Fruit fly (Drosophila melanogaster): Measurements from ENCODE around the gene Pus10.

Pus10 gene

dm6 chr2L:120492-121455, 34.3 kb downstream of the Pus10 start:
- TF ChIP-seq dac (GFP tag; optimal IDR thresholded peaks at IDR 0.05) (no peak), CG9139 (GFP tag; optimal IDR thresholded peaks at IDR 0.05) (no peak), CG6276 (GFP tag; optimal IDR thresholded peaks at IDR 0.05) (peak; percentile 65), CG10631 (GFP tag; optimal IDR thresholded peaks at IDR 0.05) (peak; percentile 18), spab (GFP tag; optimal IDR thresholded peaks at IDR 0.05) (no peak), Ets21C (GFP tag; optimal IDR thresholded peaks at IDR 0.05) (peak; percentile 6), Sox15 (GFP tag; optimal IDR thresholded peaks at IDR 0.05) (no peak), CG34406 (GFP tag; optimal IDR thresholded peaks at IDR 0.05) (no peak), lz (GFP tag; optimal IDR thresholded peaks at IDR 0.05) (no peak), Sox102F (GFP tag; optimal IDR thresholded peaks at IDR 0.05) (no peak), Hr38 (GFP tag; optimal IDR thresholded peaks at IDR 0.05) (no peak), CG8119 (GFP tag; IDR thresholded peaks at IDR 0.05) (no peak), Blimp-1 (GFP tag; optimal IDR thresholded peaks at IDR 0.05) (no peak), salr (GFP tag; optimal IDR thresholded peaks at IDR 0.05) (peak in 1 of 2 experiments; percentile 20), topi (GFP tag; optimal IDR thresholded peaks at IDR 0.05) (peak; percentile 32), CG15336 (GFP tag; IDR thresholded peaks at IDR 0.05) (no peak; the same call in 1 of the 2 replicates), cyc (GFP tag; optimal IDR thresholded peaks at IDR 0.05) (no peak), CG6808 (GFP tag; optimal IDR thresholded peaks at IDR 0.05) (no peak), CG31627 (GFP tag; optimal IDR thresholded peaks at IDR 0.05) (peak; percentile 6), Smox (GFP tag; optimal IDR thresholded peaks at IDR 0.05) (no peak), Eip75B (GFP tag; optimal IDR thresholded peaks at IDR 0.05) (no peak), fkh (GFP tag; optimal IDR thresholded peaks at IDR 0.05) (no peak), fd85E (GFP tag; optimal IDR thresholded peaks at IDR 0.05) (no peak), Eip78C (GFP tag) (peak; percentile 76), CG1621 (tag; optimal IDR thresholded peaks at IDR 0.05) (no peak), vri (GFP tag; optimal IDR thresholded peaks at IDR 0.05) (no peak), CG6854 (GFP tag; optimal IDR thresholded peaks at IDR 0.05) (no peak), Hr4 (GFP tag; optimal IDR thresholded peaks at IDR 0.05) (peak; percentile 62), Gug (GFP tag; IDR thresholded peaks at IDR 0.05) (no peak), CG8319 (GFP tag; optimal IDR thresholded peaks at IDR 0.05) (no peak), CG7368 (GFP tag; optimal IDR thresholded peaks at IDR 0.05) (peak; percentile 27), Hr39 (GFP tag; optimal IDR thresholded peaks at IDR 0.05) (no peak), net (GFP tag; optimal IDR thresholded peaks at IDR 0.05) (no peak), Lpt (GFP tag; optimal IDR thresholded peaks at IDR 0.05) (no peak), CG11294 (GFP tag; IDR thresholded peaks at IDR 0.05) (no peak), fd59A (GFP tag; optimal IDR thresholded peaks at IDR 0.05) (no peak), CG8632 (GFP tag; optimal IDR thresholded peaks at IDR 0.05) (no peak), CG10669 (GFP tag; optimal IDR thresholded peaks at IDR 0.05) (peak; percentile 21), CG16779 (tag; optimal IDR thresholded peaks at IDR 0.05) (no peak), CG3919 (GFP tag; optimal IDR thresholded peaks at IDR 0.05) (no peak), pdm3 (GFP tag; optimal IDR thresholded peaks at IDR 0.05) (no peak), OdsH (GFP tag; optimal IDR thresholded peaks at IDR 0.05) (no peak), Ets96B (tag; optimal IDR thresholded peaks at IDR 0.05) (no peak), CG32006 (GFP tag; optimal IDR thresholded peaks at IDR 0.05) (peak; percentile 74), Eip93F (GFP tag; optimal IDR thresholded peaks at IDR 0.05) (peak; percentile 8), CG3032 (tag; optimal IDR thresholded peaks at IDR 0.05) (no peak), ss (GFP tag; optimal IDR thresholded peaks at IDR 0.05) (no peak), CG6163 (GFP tag; IDR thresholded peaks at IDR 0.05) (no peak), achi (GFP tag; optimal IDR thresholded peaks at IDR 0.05) (peak; percentile 20), Met (GFP tag; optimal IDR thresholded peaks at IDR 0.05) (peak; percentile 41), CG11902 (GFP tag; optimal IDR thresholded peaks at IDR 0.05) (no peak)

All from whole organism, prepupa.